Worm (Caenorhabditis elegans) whole organism, mixed stage, embryonic: ENCODE results near the gene aat-8.
A peak's percentile ranks its signal among the peaks of the same experiment; 100 is the strongest.

Experiments
- M03D4.4 ChIP-seq: sonication (generic microtip); optimal IDR thresholded peaks from 2 replicates; lab custom pipeline; 2017; ENCODE audit warnings: mild to moderate bottlenecking, missing genetic modification characterization, missing compliant biosample characterization
- bed-3 ChIP-seq: fragments of 200-800 bp; sonication (Bioruptor generic); optimal IDR thresholded peaks from 3 replicates; lab custom pipeline; 2018; ENCODE audit warnings: mild to moderate bottlenecking, missing genetic modification characterization, moderate library complexity, missing compliant biosample characterization
- blmp-1 ChIP-seq: fragments of 150-350 bp; optimal IDR thresholded peaks from 2 replicates; lab custom pipeline; 2014; ENCODE audit warnings: missing biosample characterization, missing genetic modification characterization
- ceh-39 ChIP-seq: fragments of 150-350 bp; optimal IDR thresholded peaks from 2 replicates; lab custom pipeline; 2014; ENCODE audit warnings: missing biosample characterization, missing genetic modification characterization
- ceh-43 ChIP-seq: fragments of 200-800 bp; sonication (Bioruptor generic); optimal IDR thresholded peaks from 2 replicates; lab custom pipeline; 2018; ENCODE audit warnings: mild to moderate bottlenecking, missing genetic modification characterization, moderate library complexity, missing compliant biosample characterization
- ces-1 ChIP-seq: fragments of 150-350 bp; optimal IDR thresholded peaks from 2 replicates; lab custom pipeline; 2014; ENCODE audit warnings: missing biosample characterization, missing genetic modification reagents, missing genetic modification characterization
- cnd-1 ChIP-seq: fragments of 200-800 bp; sonication (Bioruptor generic); optimal IDR thresholded peaks from 2 replicates; lab custom pipeline; 2018; ENCODE audit warnings: mild to moderate bottlenecking, missing genetic modification characterization, missing compliant biosample characterization
- drap-1 ChIP-seq: fragments of 200-800 bp; sonication (Bioruptor generic); optimal IDR thresholded peaks from 3 replicates; lab custom pipeline; 2018; ENCODE audit warnings: mild to moderate bottlenecking, missing genetic modification characterization, missing compliant biosample characterization
- elt-1 ChIP-seq: sonication (generic microtip); optimal IDR thresholded peaks from 2 replicates; lab custom pipeline; 2017; ENCODE audit warnings: missing genetic modification characterization, mild to moderate bottlenecking, missing compliant biosample characterization, antibody characterized with exemption, moderate library complexity, borderline replicate concordance; ENCODE audit not compliant: insufficient read depth
- elt-3 ChIP-seq: fragments of 150-350 bp; optimal IDR thresholded peaks from 2 replicates; lab custom pipeline; 2014; ENCODE audit warnings: missing biosample characterization, missing genetic modification characterization
- flh-1 ChIP-seq: fragments of 200-800 bp; sonication (Bioruptor generic); optimal IDR thresholded peaks from 2 replicates; lab custom pipeline; 2018; ENCODE audit warnings: mild to moderate bottlenecking, missing genetic modification characterization, moderate library complexity, missing compliant biosample characterization
- ham-2 ChIP-seq: fragments of 200-800 bp; sonication (Bioruptor generic); optimal IDR thresholded peaks from 2 replicates; lab custom pipeline; 2018; ENCODE audit warnings: mild to moderate bottlenecking, missing genetic modification characterization, missing compliant biosample characterization
- hlh-1 ChIP-seq: fragments of 150-350 bp; optimal IDR thresholded peaks from 2 replicates; lab custom pipeline; 2014; ENCODE audit warnings: missing biosample characterization, missing genetic modification reagents, missing genetic modification characterization
- lin-13 ChIP-seq: fragments of 150-350 bp; optimal IDR thresholded peaks from 2 replicates; lab custom pipeline; 2014; ENCODE audit warnings: missing biosample characterization, missing genetic modification characterization
- lin-32 ChIP-seq: fragments of 200-800 bp; sonication (Bioruptor generic); optimal IDR thresholded peaks from 2 replicates; lab custom pipeline; 2018; ENCODE audit warnings: mild to moderate bottlenecking, missing genetic modification characterization, missing compliant biosample characterization
- mab-5 ChIP-seq: fragments of 150-350 bp; optimal IDR thresholded peaks from 2 replicates; lab custom pipeline; 2014; ENCODE audit warnings: missing biosample characterization, missing genetic modification characterization
- mep-1 ChIP-seq: fragments of 150-350 bp; optimal IDR thresholded peaks from 2 replicates; lab custom pipeline; 2017; ENCODE audit warnings: missing biosample characterization, missing genetic modification reagents, missing genetic modification characterization, inconsistent platforms
- mls-2 ChIP-seq: sonication (generic microtip); optimal IDR thresholded peaks from 2 replicates; lab custom pipeline; 2016; ENCODE audit warnings: mild to moderate bottlenecking, missing genetic modification characterization, moderate library complexity, missing compliant biosample characterization
- nhr-12 ChIP-seq: fragments of 150-350 bp; optimal IDR thresholded peaks from 2 replicates; lab custom pipeline; 2014; ENCODE audit warnings: missing biosample characterization, missing genetic modification characterization
- nhr-2 ChIP-seq: fragments of 150-350 bp; optimal IDR thresholded peaks from 2 replicates; lab custom pipeline; 2014; ENCODE audit warnings: missing biosample characterization, missing genetic modification characterization
- nhr-237 ChIP-seq: fragments of 150-350 bp; optimal IDR thresholded peaks from 2 replicates; lab custom pipeline; 2014; ENCODE audit warnings: missing biosample characterization, missing genetic modification characterization
- nhr-28 ChIP-seq: fragments of 150-350 bp; optimal IDR thresholded peaks from 2 replicates; lab custom pipeline; 2014; ENCODE audit warnings: missing biosample characterization, missing genetic modification characterization
- pha-4 ChIP-seq: fragments of 150-350 bp; optimal IDR thresholded peaks from 2 replicates; lab custom pipeline; 2018; ENCODE audit warnings: missing biosample characterization, missing genetic modification reagents, missing genetic modification characterization
- sem-2 ChIP-seq: fragments of 200-800 bp; sonication (Bioruptor generic); optimal IDR thresholded peaks from 2 replicates; lab custom pipeline; 2018; ENCODE audit warnings: mild to moderate bottlenecking, missing genetic modification characterization, missing compliant biosample characterization
- snpc-4 ChIP-seq: fragments of 150-350 bp; optimal IDR thresholded peaks from 2 replicates; lab custom pipeline; 2014; ENCODE audit warnings: missing biosample characterization, missing genetic modification characterization
- sptf-1 ChIP-seq: sonication (generic microtip); optimal IDR thresholded peaks from 2 replicates; lab custom pipeline; 2017; ENCODE audit warnings: mild to moderate bottlenecking, missing genetic modification characterization, moderate library complexity, missing compliant biosample characterization
- tbx-8 ChIP-seq: fragments of 200-800 bp; sonication (Bioruptor generic); optimal IDR thresholded peaks from 2 replicates; lab custom pipeline; 2018; ENCODE audit warnings: mild to moderate bottlenecking, missing genetic modification characterization, moderate library complexity, missing compliant biosample characterization
- unc-120 ChIP-seq: sonication (generic microtip); optimal IDR thresholded peaks from 2 replicates; lab custom pipeline; 2017; ENCODE audit warnings: missing genetic modification characterization, missing compliant biosample characterization; ENCODE audit not compliant: poor library complexity, severe bottlenecking
- unc-39 ChIP-seq: fragments of 150-350 bp; optimal IDR thresholded peaks from 2 replicates; lab custom pipeline; 2014; ENCODE audit warnings: missing biosample characterization, missing genetic modification characterization
- unc-62 ChIP-seq: fragments of 150-350 bp; optimal IDR thresholded peaks from 2 replicates; lab custom pipeline; 2014; ENCODE audit warnings: missing biosample characterization, missing genetic modification reagents, missing genetic modification characterization
- zip-8 ChIP-seq: fragments of 150-350 bp; optimal IDR thresholded peaks from 2 replicates; lab custom pipeline; 2014; ENCODE audit warnings: missing biosample characterization, missing genetic modification characterization
- ztf-11 ChIP-seq: fragments of 150-350 bp; optimal IDR thresholded peaks from 2 replicates; lab custom pipeline; 2014; ENCODE audit warnings: missing biosample characterization, missing genetic modification characterization

aat-8 gene

ce11 chrIV:3839420-3839819 lies 25.4 kb downstream of the aat-8 start, which contains the start of gene F28F9.2:
TSS of gene F28F9.2 (plus strand) at chrIV:3839720.
- TF ChIP-seq ceh-43 (GFP tag; lab: Kevin White, UChicago) (no peak), flh-1 (GFP tag; lab: Kevin White, UChicago) (no peak), M03D4.4 (tag; lab: Kevin White, UChicago) (no peak), ham-2 (GFP tag; lab: Kevin White, UChicago) (no peak), hlh-1 (tag; lab: Kevin White, UChicago) (no peak), nhr-237 (tag; lab: Kevin White, UChicago) (no peak), sptf-1 (tag; lab: Kevin White, UChicago) (no peak), ces-1 (GFP tag; lab: Kevin White, UChicago) (no peak), tbx-8 (no peak), mab-5 (tag; lab: Kevin White, UChicago) (no peak), ztf-11 (tag; lab: Kevin White, UChicago) (no peak), ceh-39 (no peak), blmp-1 (tag; lab: Kevin White, UChicago) (no peak)

- no peak for TF ChIP-seq tbx-8
- TF ChIP-seq nhr-2: peak; percentile 50
- TF ChIP-seq pha-4 (tag; lab: Kevin White, UChicago): no peak
- TF ChIP-seq flh-1 (GFP tag; lab: Kevin White, UChicago): no peak
- no peak for TF ChIP-seq elt-3 (tag; lab: Kevin White, UChicago)
- no peak for TF ChIP-seq ztf-11 (tag; lab: Kevin White, UChicago)
These were observed 26.2 kb downstream of the aat-8 start for ce11 chrIV:3838687-3839086.

ce11 chrIV:3835065-3835464 lies 29.8 kb downstream of the aat-8 start, which contains the start of gene cal-3:
TSS of gene cal-3 (minus strand) at chrIV:3835165.
- TF ChIP-seq mep-1 (no peak), nhr-2 (no peak), cnd-1 (tag; lab: Kevin White, UChicago) (no peak), flh-1 (GFP tag; lab: Kevin White, UChicago) (no peak), unc-120 (tag; lab: Kevin White, UChicago) (no peak), M03D4.4 (tag; lab: Kevin White, UChicago) (no peak), zip-8 (no peak), elt-1 (tag; lab: Kevin White, UChicago) (no peak), hlh-1 (tag; lab: Kevin White, UChicago) (no peak), nhr-12 (tag; lab: Kevin White, UChicago) (no peak), ces-1 (GFP tag; lab: Kevin White, UChicago) (no peak), sem-2 (GFP tag; lab: Kevin White, UChicago) (no peak), drap-1 (GFP tag; lab: Kevin White, UChicago) (no peak), lin-13 (no peak), nhr-28 (no peak), ham-2 (GFP tag; lab: Kevin White, UChicago) (no peak), lin-32 (GFP tag; lab: Kevin White, UChicago) (no peak), tbx-8 (no peak)
- TF ChIP-seq, all 35 proteins: peak for 0

ce11 chrIV:3833778-3834177 lies 31.1 kb downstream of the aat-8 start:
- no peak for TF ChIP-seq nhr-28
- TF ChIP-seq zip-8: no peak
- no peak for TF ChIP-seq nhr-2
- no peak for TF ChIP-seq ceh-43 (GFP tag; lab: Kevin White, UChicago)
- TF ChIP-seq unc-39 (tag; lab: Kevin White, UChicago): no peak
- no peak for TF ChIP-seq bed-3
- TF ChIP-seq hlh-1 (tag; lab: Kevin White, UChicago): no peak
- TF ChIP-seq, all 35 proteins: peak for 0

- TF ChIP-seq snpc-4 (tag; lab: Kevin White, UChicago) (no peak), hlh-1 (tag; lab: Kevin White, UChicago) (no peak), nhr-28 (no peak), tbx-8 (no peak), elt-3 (tag; lab: Kevin White, UChicago) (no peak), unc-39 (tag; lab: Kevin White, UChicago) (no peak), zip-8 (no peak)
- TF ChIP-seq, all 35 proteins: peak for 0
These were observed 32.8 kb downstream of the aat-8 start for ce11 chrIV:3832040-3832439.

- TF ChIP-seq mls-2 (tag; lab: Kevin White, UChicago) (no peak), blmp-1 (tag; lab: Kevin White, UChicago) (peak; percentile 78), flh-1 (GFP tag; lab: Kevin White, UChicago) (no peak), unc-62 (GFP tag; lab: Kevin White, UChicago) (peak; percentile 27)
These were observed 37.1 kb downstream of the aat-8 start for ce11 chrIV:3827724-3828123.
